Worm (Caenorhabditis elegans) whole organism, mixed stage, embryonic: Measurements from ENCODE around the gene mans-2.

Source experiments
- nhr-237 ChIP-seq: fragments of 150-350 bp; optimal IDR thresholded peaks from 2 replicates; lab custom pipeline; 2014; ENCODE audit warnings: missing biosample characterization, missing genetic modification characterization
- snpc-4 ChIP-seq: fragments of 150-350 bp; optimal IDR thresholded peaks from 2 replicates; lab custom pipeline; 2014; ENCODE audit warnings: missing biosample characterization, missing genetic modification characterization
- ztf-11 ChIP-seq: fragments of 150-350 bp; optimal IDR thresholded peaks from 2 replicates; lab custom pipeline; 2014; ENCODE audit warnings: missing biosample characterization, missing genetic modification characterization

- TF ChIP-seq snpc-4, result no peak
- TF ChIP-seq nhr-237 (tag; lab: Kevin White, UChicago), result no peak
- TF ChIP-seq ztf-11 (tag; lab: Kevin White, UChicago), result no peak
Observed at ce11 chrV:12028151-12028550, 42.9 kb upstream of the mans-2 start.
